Worm (Caenorhabditis elegans): ENCODE measurements around the gene C06H2.2.

DNA sequence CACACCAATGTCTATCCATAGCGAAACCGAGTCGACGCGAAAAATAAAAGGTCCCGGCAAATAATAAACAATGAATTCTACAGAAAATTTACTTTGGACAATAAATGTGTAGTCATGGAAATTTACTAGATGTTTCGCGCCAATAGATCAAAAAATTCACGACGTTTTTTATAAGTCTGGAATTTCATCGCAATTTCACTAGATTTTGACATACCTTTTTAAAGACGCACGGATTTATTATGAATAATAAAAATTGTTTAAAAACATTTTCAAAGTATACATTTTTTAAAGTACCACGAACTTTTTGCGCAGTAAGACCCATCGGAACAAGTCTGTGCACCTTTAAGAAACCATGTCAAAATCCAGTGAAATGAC lies 49.0 kb upstream of the C06H2.2 start:
- TF ChIP-seq tab-1 (GFP tag; IDR thresholded peaks at IDR 0.05) (no peak), flt-1 (GFP tag; IDR thresholded peaks at IDR 0.05) (no peak), ztf-23 (GFP tag; IDR thresholded peaks at IDR 0.05) (no peak), ztf-29 (GFP tag; IDR thresholded peaks at IDR 0.05) (no peak), T22C8.4 (GFP tag; IDR thresholded peaks at IDR 0.05) (no peak), cog-1 (tag; optimal IDR thresholded peaks at IDR 0.05) (no peak), klf-2 (GFP tag; conservative IDR thresholded peaks at IDR 0.05) (no peak), med-1 (GFP tag; optimal IDR thresholded peaks at IDR 0.05; ENCODE audit: insufficient read depth) (no peak), ref-1 (GFP tag; conservative IDR thresholded peaks at IDR 0.05) (no peak)

Data from whole organism, midembryonic.